Worm (Caenorhabditis elegans) whole organism, mixed stage, embryonic: Measurements from ENCODE around the gene Y43C5B.2.

ENCODE experiments used
- blmp-1 ChIP-seq: fragments of 150-350 bp; optimal IDR thresholded peaks from 2 replicates; lab custom pipeline; 2014; ENCODE audit warnings: missing biosample characterization, missing genetic modification characterization
- ceh-83 ChIP-seq: fragments of 200-800 bp; sonication (Bioruptor generic); optimal IDR thresholded peaks from 2 replicates; lab custom pipeline; 2018; ENCODE audit warnings: mild to moderate bottlenecking, missing genetic modification characterization, missing compliant biosample characterization
- elt-1 ChIP-seq: sonication (generic microtip); optimal IDR thresholded peaks from 2 replicates; lab custom pipeline; 2017; ENCODE audit warnings: missing genetic modification characterization, mild to moderate bottlenecking, missing compliant biosample characterization, antibody characterized with exemption, moderate library complexity, borderline replicate concordance; ENCODE audit not compliant: insufficient read depth
- elt-3 ChIP-seq: fragments of 150-350 bp; optimal IDR thresholded peaks from 2 replicates; lab custom pipeline; 2014; ENCODE audit warnings: missing biosample characterization, missing genetic modification characterization
- flh-1 ChIP-seq: fragments of 200-800 bp; sonication (Bioruptor generic); optimal IDR thresholded peaks from 2 replicates; lab custom pipeline; 2018; ENCODE audit warnings: mild to moderate bottlenecking, missing genetic modification characterization, moderate library complexity, missing compliant biosample characterization
- lin-13 ChIP-seq: fragments of 150-350 bp; optimal IDR thresholded peaks from 2 replicates; lab custom pipeline; 2014; ENCODE audit warnings: missing biosample characterization, missing genetic modification characterization
- lin-32 ChIP-seq: fragments of 200-800 bp; sonication (Bioruptor generic); optimal IDR thresholded peaks from 2 replicates; lab custom pipeline; 2018; ENCODE audit warnings: mild to moderate bottlenecking, missing genetic modification characterization, missing compliant biosample characterization
- nhr-2 ChIP-seq: fragments of 150-350 bp; optimal IDR thresholded peaks from 2 replicates; lab custom pipeline; 2014; ENCODE audit warnings: missing biosample characterization, missing genetic modification characterization
- pha-4 ChIP-seq: fragments of 150-350 bp; optimal IDR thresholded peaks from 2 replicates; lab custom pipeline; 2018; ENCODE audit warnings: missing biosample characterization, missing genetic modification reagents, missing genetic modification characterization
- sptf-1 ChIP-seq: sonication (generic microtip); optimal IDR thresholded peaks from 2 replicates; lab custom pipeline; 2017; ENCODE audit warnings: mild to moderate bottlenecking, missing genetic modification characterization, moderate library complexity, missing compliant biosample characterization
- unc-62 ChIP-seq: fragments of 150-350 bp; optimal IDR thresholded peaks from 2 replicates; lab custom pipeline; 2014; ENCODE audit warnings: missing biosample characterization, missing genetic modification reagents, missing genetic modification characterization
- ztf-11 ChIP-seq: fragments of 150-350 bp; optimal IDR thresholded peaks from 2 replicates; lab custom pipeline; 2014; ENCODE audit warnings: missing biosample characterization, missing genetic modification characterization

DNA sequence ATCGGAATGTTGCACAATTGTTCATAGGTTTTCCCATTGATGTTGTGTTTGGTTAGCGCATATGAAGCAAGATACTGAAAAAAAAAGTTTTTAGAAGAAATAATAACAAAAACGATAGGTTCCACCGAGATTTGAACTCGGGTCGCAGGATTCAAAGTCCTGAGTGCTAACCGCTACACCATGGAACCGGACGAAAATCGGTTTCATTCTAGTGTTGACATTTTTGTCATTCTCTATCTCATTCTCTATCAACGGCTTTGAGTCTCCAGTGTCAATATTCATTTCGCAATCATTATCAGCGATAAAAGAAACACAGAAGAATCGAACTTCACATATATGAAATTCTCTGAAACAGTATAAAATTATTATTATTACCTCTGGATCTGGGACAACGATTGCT is 41.0 kb downstream of the Y43C5B.2 start:
- TF ChIP-seq flh-1 (GFP tag; lab: Kevin White, UChicago) (no peak), nhr-2 (tag; lab: Kevin White, UChicago) (no peak), lin-32 (GFP tag; lab: Kevin White, UChicago) (no peak), ceh-83 (GFP tag; lab: Kevin White, UChicago) (no peak), pha-4 (no peak), elt-3 (tag; lab: Kevin White, UChicago) (no peak), elt-1 (tag; lab: Kevin White, UChicago) (no peak), ztf-11 (tag; lab: Kevin White, UChicago) (no peak), unc-62 (GFP tag; lab: Kevin White, UChicago) (no peak), blmp-1 (tag; lab: Kevin White, UChicago) (no peak), lin-13 (tag; lab: Kevin White, UChicago) (no peak), sptf-1 (tag; lab: Kevin White, UChicago) (no peak)
